Worm (Caenorhabditis elegans) whole organism, young adult: ENCODE data around the gene str-74.

Experiments used
- B0035.1 ChIP-seq: sonication (generic microtip); optimal IDR thresholded peaks from 2 replicates; lab custom pipeline; 2016; ENCODE audit warnings: missing genetic modification characterization, mild to moderate bottlenecking, missing compliant biosample characterization, missing genotype, missing genetic modification reagents
- F33H1.4 ChIP-seq: fragments of 200-800 bp; sonication (Bioruptor generic); IDR thresholded peaks from 2 replicates; pipeline ENCODE4 v1.3.6; 2022; ENCODE audit warnings: missing genetic modification reagents, missing genetic modification characterization, missing compliant biosample characterization
- ama-1 ChIP-seq, 3 experiments: fragments of 150-350 bp in 1 of 3; sonication (generic microtip) in 2 of 3; optimal IDR thresholded peaks; 2 replicates each; lab custom pipeline; 2014 to 2018; ENCODE audit warnings: missing biosample characterization in 2 of 3, missing genetic modification characterization in 2 of 3, missing genetic modification reagents in 2 of 3
- fkh-3 ChIP-seq: sonication (generic microtip); optimal IDR thresholded peaks from 2 replicates; lab custom pipeline; 2016; ENCODE audit warnings: mild to moderate bottlenecking, missing genetic modification characterization, missing compliant biosample characterization
- madf-3 ChIP-seq: fragments of 200-800 bp; sonication (Bioruptor generic); IDR thresholded peaks from 2 replicates; pipeline ENCODE4 v1.3.6; 2022; ENCODE audit warnings: missing genetic modification reagents, missing genetic modification characterization, missing compliant biosample characterization
- sea-2 ChIP-seq: fragments of 200-800 bp; sonication (Bioruptor generic); IDR thresholded peaks from 2 replicates; pipeline ENCODE4 v1.3.6; 2022; ENCODE audit warnings: missing genetic modification characterization, missing compliant biosample characterization
- snpc-4 ChIP-seq, 5 experiments: fragments of 150-350 bp in 1 of 5; sonication (generic microtip) in 4 of 5; optimal IDR thresholded peaks; 2 replicates each; lab custom pipeline; 2014 to 2018; ENCODE audit warnings: missing genetic modification characterization in 5 of 5, missing biosample characterization in 3 of 5, antibody characterized with exemption in 2 of 5, mild to moderate bottlenecking in 2 of 5, missing compliant biosample characterization in 2 of 5, missing genotype in 2 of 5, moderate library complexity in 2 of 5, missing genetic modification reagents in 1 of 5
- ztf-18 ChIP-seq: sonication (generic microtip); optimal IDR thresholded peaks from 2 replicates; lab custom pipeline; 2016; ENCODE audit warnings: missing genotype, mild to moderate bottlenecking, missing genetic modification characterization, missing compliant biosample characterization

ce11 chrX:10197204-10197756, 43.6 kb downstream of the str-74 start, which contains the start of gene nucb-1:
- TF ChIP-seq snpc-4 (GFP tag; optimal IDR thresholded peaks at IDR 0.05; lab: Kevin White, UChicago) (no peak), snpc-4 (tag; optimal IDR thresholded peaks at IDR 0.05; lab: Kevin White, UChicago) (no peak), B0035.1 (tag; lab: Kevin White, UChicago) (no peak), F33H1.4 (GFP tag; lab: Robert Waterston, UW) (no peak), ztf-18 (tag; lab: Kevin White, UChicago) (no peak), sea-2 (GFP tag; lab: Robert Waterston, UW) (no peak), madf-3 (no peak), fkh-3 (tag; lab: Kevin White, UChicago) (no peak), ama-1 (optimal IDR thresholded peaks at IDR 0.05; lab: Kevin White, UChicago) (no peak), ama-1 (GFP tag; optimal IDR thresholded peaks at IDR 0.05; lab: Kevin White, UChicago) (no peak)
